Fruit fly (Drosophila melanogaster): ENCODE results near the gene Mgat2.

- no peak for TF ChIP-seq CTCF (optimal IDR thresholded peaks at IDR 0.05)
- TF ChIP-seq CG8478 (optimal IDR thresholded peaks at IDR 0.05): no peak
Observed at dm6 chr3R:30014480-30014879, 7.5 kb downstream of the Mgat2 start.

All from S2 (cell line).